Worm (Caenorhabditis elegans): ENCODE data around the gene T04H1.12.

- TF ChIP-seq ttx-3 (tag; optimal IDR thresholded peaks at IDR 0.05) = no peak
- no peak for TF ChIP-seq lin-11 (tag; optimal IDR thresholded peaks at IDR 0.05)
- TF ChIP-seq elt-2 (tag; optimal IDR thresholded peaks at IDR 0.05) = no peak
- TF ChIP-seq pha-4 (tag; optimal IDR thresholded peaks at IDR 0.05) = no peak
- TF ChIP-seq nhr-11 (tag; optimal IDR thresholded peaks at IDR 0.05) = no peak
- TF ChIP-seq madf-2 (tag; optimal IDR thresholded peaks at IDR 0.05) = no peak
Measured at ce11 chrV:12300780-12301460, 45.5 kb downstream of the T04H1.12 start.
